Worm (Caenorhabditis elegans) whole organism, young adult: ENCODE results near the gene gop-1.

Source experiments
- B0035.1 ChIP-seq: sonication (generic microtip); optimal IDR thresholded peaks from 2 replicates; lab custom pipeline; 2016; ENCODE audit warnings: missing genetic modification characterization, mild to moderate bottlenecking, missing compliant biosample characterization, missing genotype, missing genetic modification reagents
- B0261.1 ChIP-seq: sonication (generic microtip); optimal IDR thresholded peaks from 2 replicates; lab custom pipeline; 2016; ENCODE audit warnings: mild to moderate bottlenecking, missing genetic modification characterization, moderate library complexity, missing compliant biosample characterization
- D2030.7 ChIP-seq: fragments of 200-800 bp; sonication (Bioruptor generic); IDR thresholded peaks from 2 replicates; pipeline ENCODE4 v1.3.6; 2022; ENCODE audit warnings: missing genetic modification reagents, missing genetic modification characterization, missing compliant biosample characterization
- F10E7.11 ChIP-seq: sonication (generic microtip); optimal IDR thresholded peaks from 2 replicates; lab custom pipeline; 2017; ENCODE audit warnings: mild to moderate bottlenecking, missing genetic modification characterization, moderate library complexity, missing compliant biosample characterization
- F22D6.2 ChIP-seq: sonication (generic microtip); optimal IDR thresholded peaks from 2 replicates; lab custom pipeline; 2016; ENCODE audit warnings: mild to moderate bottlenecking, missing genetic modification characterization, missing compliant biosample characterization
- F33H1.4 ChIP-seq: fragments of 200-800 bp; sonication (Bioruptor generic); IDR thresholded peaks from 2 replicates; pipeline ENCODE4 v1.3.6; 2022; ENCODE audit warnings: missing genetic modification reagents, missing genetic modification characterization, missing compliant biosample characterization
- F55B11.4 ChIP-seq: sonication (generic microtip); optimal IDR thresholded peaks from 2 replicates; lab custom pipeline; 2016; ENCODE audit warnings: missing compliant biosample characterization, missing genetic modification characterization, borderline replicate concordance; ENCODE audit not compliant: insufficient read depth
- K11D2.4 ChIP-seq: fragments of 200-800 bp; sonication (Bioruptor generic); IDR thresholded peaks from 2 replicates; pipeline ENCODE4 v1.3.6; 2022; ENCODE audit warnings: missing genetic modification reagents, missing genetic modification characterization, missing compliant biosample characterization
- T07F8.4 ChIP-seq: sonication (generic microtip); optimal IDR thresholded peaks from 2 replicates; lab custom pipeline; 2016; ENCODE audit warnings: mild to moderate bottlenecking, missing genetic modification characterization, moderate library complexity, missing compliant biosample characterization
- Y53G8AR.9 ChIP-seq: fragments of 200-800 bp; sonication (Bioruptor generic); conservative IDR thresholded peaks from 2 replicates; pipeline ENCODE4 v1.3.6; 2022; ENCODE audit warnings: missing genetic modification reagents, missing genetic modification characterization, missing compliant biosample characterization
- Y67H2A.10 ChIP-seq: fragments of 200-800 bp; sonication (Bioruptor generic); conservative IDR thresholded peaks from 2 replicates; pipeline ENCODE4 v1.3.6; 2022; ENCODE audit warnings: missing genetic modification reagents, missing genetic modification characterization, missing compliant biosample characterization
- atf-7 ChIP-seq: sonication (generic microtip); optimal IDR thresholded peaks from 2 replicates; lab custom pipeline; 2017; ENCODE audit warnings: mild to moderate bottlenecking, missing genetic modification characterization, missing compliant biosample characterization
- athp-1 ChIP-seq: sonication (generic microtip); optimal IDR thresholded peaks from 2 replicates; lab custom pipeline; 2017; ENCODE audit warnings: mild to moderate bottlenecking, missing genetic modification characterization, missing compliant biosample characterization
- attf-3 ChIP-seq: fragments of 200-800 bp; sonication (Bioruptor generic); conservative IDR thresholded peaks from 2 replicates; pipeline ENCODE4 v1.3.6; 2022; ENCODE audit warnings: missing genetic modification reagents, missing genetic modification characterization, missing compliant biosample characterization
- cebp-2 ChIP-seq: fragments of 200-800 bp; sonication (Bioruptor generic); IDR thresholded peaks from 2 replicates; pipeline ENCODE4 v1.3.6; 2022; ENCODE audit warnings: missing genetic modification characterization, missing compliant biosample characterization
- ceh-40 ChIP-seq: fragments of 200-800 bp; sonication (Bioruptor generic); IDR thresholded peaks from 2 replicates; pipeline ENCODE4 v1.3.6; 2022; ENCODE audit warnings: missing genetic modification characterization, missing compliant biosample characterization
- ceh-91 ChIP-seq: fragments of 200-800 bp; sonication (Bioruptor generic); IDR thresholded peaks from 2 replicates; pipeline ENCODE4 v1.3.6; 2022; ENCODE audit warnings: missing genetic modification reagents, missing genetic modification characterization, missing compliant biosample characterization
- die-1 ChIP-seq: sonication (generic microtip); optimal IDR thresholded peaks from 2 replicates; lab custom pipeline; 2016; ENCODE audit warnings: missing genotype, mild to moderate bottlenecking, missing genetic modification characterization, missing compliant biosample characterization
- dox-1 ChIP-seq: fragments of 200-800 bp; sonication (Bioruptor generic); IDR thresholded peaks from 2 replicates; pipeline ENCODE4 v1.3.6; 2022; ENCODE audit warnings: missing genetic modification reagents, missing genetic modification characterization, missing compliant biosample characterization
- efl-1 ChIP-seq: fragments of 150-350 bp; optimal IDR thresholded peaks from 2 replicates; lab custom pipeline; 2014; ENCODE audit warnings: missing biosample characterization, missing genetic modification reagents, missing genetic modification characterization
- gei-17 ChIP-seq: fragments of 200-800 bp; sonication (Bioruptor generic); optimal IDR thresholded peaks from 2 replicates; lab custom pipeline; 2018; ENCODE audit warnings: mild to moderate bottlenecking, missing genetic modification characterization, missing compliant biosample characterization
- hmg-1.2 ChIP-seq: fragments of 200-800 bp; sonication (Bioruptor generic); IDR thresholded peaks from 2 replicates; pipeline ENCODE4 v1.3.6; 2022; ENCODE audit warnings: missing genetic modification reagents, missing genetic modification characterization, missing compliant biosample characterization
- let-607 ChIP-seq, 2 experiments: fragments of 200-800 bp in 1 of 2; sonication (Bioruptor generic) in 1 of 2; sonication (generic microtip) in 1 of 2; optimal IDR thresholded peaks; 2 replicates each; lab custom pipeline; 2016 to 2018; ENCODE audit warnings: mild to moderate bottlenecking in 2 of 2, missing compliant biosample characterization in 2 of 2, missing genetic modification characterization in 2 of 2, moderate library complexity in 2 of 2, missing genotype in 1 of 2
- lin-40 ChIP-seq: sonication (generic microtip); optimal IDR thresholded peaks from 2 replicates; lab custom pipeline; 2016; ENCODE audit warnings: missing genetic modification characterization, mild to moderate bottlenecking, missing compliant biosample characterization, missing genotype, missing genetic modification reagents
- lin-54 ChIP-seq: fragments of 200-800 bp; sonication (Bioruptor generic); optimal IDR thresholded peaks from 2 replicates; lab custom pipeline; 2018; ENCODE audit warnings: mild to moderate bottlenecking, missing genetic modification characterization, missing compliant biosample characterization
- lsl-1 ChIP-seq: fragments of 200-800 bp; sonication (Bioruptor generic); optimal IDR thresholded peaks from 2 replicates; lab custom pipeline; 2018; ENCODE audit warnings: mild to moderate bottlenecking, missing genetic modification characterization, moderate library complexity, missing compliant biosample characterization
- madf-10 ChIP-seq: sonication (generic microtip); optimal IDR thresholded peaks from 2 replicates; lab custom pipeline; 2016; ENCODE audit warnings: mild to moderate bottlenecking, missing genetic modification characterization, missing compliant biosample characterization
- madf-6 ChIP-seq: fragments of 200-800 bp; sonication (Bioruptor generic); IDR thresholded peaks from 2 replicates; pipeline ENCODE4 v1.3.6; 2022; ENCODE audit warnings: missing genetic modification reagents, missing genetic modification characterization, missing compliant biosample characterization
- madf-8 ChIP-seq: fragments of 200-800 bp; sonication (Bioruptor generic); conservative IDR thresholded peaks from 2 replicates; pipeline ENCODE4 v1.3.6; 2022; ENCODE audit warnings: missing genetic modification reagents, missing genetic modification characterization, missing compliant biosample characterization
- mcd-1 ChIP-seq: fragments of 200-800 bp; sonication (Bioruptor generic); IDR thresholded peaks from 2 replicates; pipeline ENCODE4 v1.3.6; 2022; ENCODE audit warnings: missing genetic modification reagents, missing genetic modification characterization, missing compliant biosample characterization
- mxl-1 ChIP-seq: sonication (generic microtip); optimal IDR thresholded peaks from 2 replicates; lab custom pipeline; 2016; ENCODE audit warnings: missing genetic modification characterization, missing compliant biosample characterization
- nfya-1 ChIP-seq: sonication (generic microtip); optimal IDR thresholded peaks from 2 replicates; lab custom pipeline; 2017; ENCODE audit warnings: antibody characterized with exemption, missing compliant biosample characterization, missing genetic modification characterization, borderline replicate concordance; ENCODE audit not compliant: insufficient read depth
- nhr-179 ChIP-seq: sonication (generic microtip); optimal IDR thresholded peaks from 2 replicates; lab custom pipeline; 2016; ENCODE audit warnings: mild to moderate bottlenecking, missing genetic modification characterization, missing compliant biosample characterization
- pbrm-1 ChIP-seq: fragments of 200-800 bp; sonication (Bioruptor generic); IDR thresholded peaks from 2 replicates; pipeline ENCODE4 v1.3.6; 2022; ENCODE audit warnings: missing genetic modification reagents, missing genetic modification characterization, missing compliant biosample characterization
- rpc-1 ChIP-seq, 2 experiments: fragments of 150-350 bp in 1 of 2; sonication (generic microtip) in 1 of 2; optimal IDR thresholded peaks; 2 replicates each; lab custom pipeline; 2014 to 2018; ENCODE audit warnings: missing biosample characterization in 1 of 2, missing genetic modification characterization in 1 of 2, missing genetic modification reagents in 1 of 2, missing genotype in 1 of 2
- snpc-3.4 ChIP-seq: sonication (generic microtip); optimal IDR thresholded peaks from 2 replicates; lab custom pipeline; 2017; ENCODE audit warnings: missing genetic modification characterization, mild to moderate bottlenecking, missing compliant biosample characterization, antibody characterized with exemption, moderate library complexity, missing genotype, missing genetic modification reagents
- snpc-4 ChIP-seq, 5 experiments: fragments of 150-350 bp in 1 of 5; sonication (generic microtip) in 4 of 5; optimal IDR thresholded peaks; 2 replicates each; lab custom pipeline; 2014 to 2018; ENCODE audit warnings: missing genetic modification characterization in 5 of 5, missing biosample characterization in 3 of 5, antibody characterized with exemption in 2 of 5, mild to moderate bottlenecking in 2 of 5, missing compliant biosample characterization in 2 of 5, missing genotype in 2 of 5, moderate library complexity in 2 of 5, missing genetic modification reagents in 1 of 5
- sptf-2 ChIP-seq: fragments of 200-800 bp; sonication (Bioruptor generic); optimal IDR thresholded peaks from 2 replicates; lab custom pipeline; 2018; ENCODE audit warnings: mild to moderate bottlenecking, missing genetic modification characterization, missing compliant biosample characterization
- tbp1 ChIP-seq: fragments of 200-800 bp; sonication (Bioruptor generic); optimal IDR thresholded peaks from 2 replicates; lab custom pipeline; 2018; ENCODE audit warnings: mild to moderate bottlenecking, missing genetic modification characterization, missing compliant biosample characterization
- unc-130 ChIP-seq: sonication (generic microtip); optimal IDR thresholded peaks from 2 replicates; lab custom pipeline; 2016; ENCODE audit warnings: missing genetic modification reagents, missing genetic modification characterization, missing compliant biosample characterization
- xnd-1 ChIP-seq: sonication (generic microtip); optimal IDR thresholded peaks from 2 replicates; lab custom pipeline; 2016; ENCODE audit warnings: missing genotype, missing genetic modification reagents, missing genetic modification characterization, missing compliant biosample characterization
- ztf-22 ChIP-seq: fragments of 200-800 bp; sonication (Bioruptor generic); optimal IDR thresholded peaks from 2 replicates; lab custom pipeline; 2018; ENCODE audit warnings: mild to moderate bottlenecking, missing genetic modification characterization, moderate library complexity, missing compliant biosample characterization
- ztf-26 ChIP-seq: sonication (generic microtip); optimal IDR thresholded peaks from 2 replicates; lab custom pipeline; 2017; ENCODE audit warnings: missing genetic modification characterization, missing compliant biosample characterization

gop-1 gene

DNA sequence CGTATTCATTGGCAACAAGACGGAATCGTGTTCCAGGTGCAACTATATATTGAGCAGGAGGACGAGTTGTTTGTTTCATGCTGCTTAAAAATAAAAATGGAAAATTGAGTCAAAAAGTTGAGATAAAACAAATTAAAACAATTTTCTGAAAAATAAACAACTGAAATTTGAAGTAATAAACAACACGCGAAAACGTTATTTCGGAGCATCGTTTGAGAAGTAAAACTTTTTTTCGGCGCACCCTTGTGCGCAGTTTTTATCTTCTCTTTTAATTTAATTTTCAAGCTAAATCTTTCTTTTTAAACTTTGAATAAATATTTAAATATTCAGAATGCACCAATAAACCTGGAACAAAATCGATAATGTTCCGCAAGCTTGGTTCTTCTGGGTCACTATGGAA, at the start of gene gop-1, which contains the start of gene sumv-1:
Gene gop-1 (plus strand): TSS at position 331 of the 400 bp plus-strand sequence.
Gene sumv-1 (minus strand): TSS at position 80 of the 400 bp plus-strand sequence.
- TF ChIP-seq ztf-26: no peak
- no peak for TF ChIP-seq T07F8.4 (tag; lab: Kevin White, UChicago)
- TF ChIP-seq atf-7 (tag; lab: Kevin White, UChicago): no peak
- TF ChIP-seq attf-3 (GFP tag; lab: Robert Waterston, UW): peak; percentile 83

DNA sequence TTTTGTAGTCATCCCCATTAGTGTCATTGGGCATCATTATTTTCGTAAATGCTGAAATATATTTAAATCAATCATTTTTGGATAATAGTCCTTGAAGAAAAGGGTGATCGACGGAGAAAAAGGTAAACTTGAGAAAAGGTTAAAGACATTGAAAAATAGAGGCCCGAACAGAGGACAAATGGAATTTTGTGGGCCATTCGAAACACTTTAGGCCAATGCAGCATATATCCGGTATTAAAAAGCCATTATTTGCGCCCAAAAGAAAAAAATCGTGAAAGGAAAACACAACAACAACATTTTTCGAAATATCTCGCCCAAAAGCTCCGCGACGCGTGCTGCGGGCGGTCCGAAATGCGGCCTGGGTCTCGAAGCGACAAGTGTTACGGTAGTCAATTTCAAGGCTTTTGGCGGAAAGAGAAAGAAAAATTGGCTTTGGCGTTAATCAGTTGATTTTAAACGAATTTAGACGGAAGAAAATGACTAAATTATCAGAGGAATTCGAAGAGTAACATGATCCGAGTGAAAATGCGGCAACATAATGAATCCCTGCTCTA, 47.3 kb upstream of the gop-1 start, which contains the start of gene morc-1:
Gene morc-1 (minus strand): TSS at position 51 of the 554 bp plus-strand sequence.
- TF ChIP-seq mcd-1 (GFP tag; lab: Robert Waterston, UW) (no peak), lin-40 (no peak), gei-17 (GFP tag; lab: Kevin White, UChicago) (no peak), F33H1.4 (GFP tag; lab: Robert Waterston, UW) (peak; percentile 62; the same call in 1 of the 2 replicates), ceh-40 (GFP tag; lab: Robert Waterston, UW) (no peak), F55B11.4 (tag; lab: Kevin White, UChicago) (no peak), madf-6 (GFP tag; lab: Robert Waterston, UW) (peak; percentile 55; the same call in 1 of the 2 replicates), let-607 (tag; optimal IDR thresholded peaks at IDR 0.05; lab: Kevin White, UChicago) (no peak), snpc-4 (GFP tag; optimal IDR thresholded peaks at IDR 0.05; lab: Kevin White, UChicago) (no peak), snpc-4 (tag; optimal IDR thresholded peaks at IDR 0.05; lab: Kevin White, UChicago) (no peak), ztf-22 (GFP tag; lab: Kevin White, UChicago) (no peak), Y53G8AR.9 (GFP tag; lab: Robert Waterston, UW) (no peak), F10E7.11 (tag; lab: Kevin White, UChicago) (no peak), unc-130 (GFP tag; lab: Kevin White, UChicago) (no peak), hmg-1.2 (GFP tag; lab: Robert Waterston, UW) (no peak), Y67H2A.10 (GFP tag; lab: Robert Waterston, UW) (no peak), mxl-1 (tag; lab: Kevin White, UChicago) (no peak), ceh-91 (0 out of 2 replicates have a peak, but pooled peaks have one; percentile 30), sptf-2 (no peak), pbrm-1 (GFP tag; lab: Robert Waterston, UW) (no peak), tbp1 (GFP tag; lab: Kevin White, UChicago) (no peak), lsl-1 (GFP tag; lab: Kevin White, UChicago) (peak; percentile 69), nhr-179 (tag; lab: Kevin White, UChicago) (no peak), F22D6.2 (tag; lab: Kevin White, UChicago) (no peak), efl-1 (GFP tag; lab: Kevin White, UChicago) (peak; percentile 11), snpc-3.4 (tag; lab: Kevin White, UChicago) (peak; percentile 2), B0261.1 (tag; lab: Kevin White, UChicago) (no peak), cebp-2 (GFP tag; lab: Robert Waterston, UW) (no peak)

- TF ChIP-seq B0035.1 (tag; lab: Kevin White, UChicago): no peak
- peak; percentile 83 for TF ChIP-seq lsl-1 (GFP tag; lab: Kevin White, UChicago)
- peak; percentile 35; the same call in 1 of the 2 replicates for TF ChIP-seq D2030.7 (GFP tag; lab: Robert Waterston, UW)
- TF ChIP-seq F33H1.4 (GFP tag; lab: Robert Waterston, UW): peak; percentile 75
- TF ChIP-seq xnd-1 (tag; lab: Kevin White, UChicago): peak; percentile 82
- no peak for TF ChIP-seq athp-1 (tag; lab: Kevin White, UChicago)
- no peak for TF ChIP-seq die-1 (tag; lab: Kevin White, UChicago)
- TF ChIP-seq K11D2.4 (GFP tag; lab: Robert Waterston, UW): no peak
- peak; percentile 33 for TF ChIP-seq lin-54
- peak; percentile 27; the same call in 1 of the 2 replicates for TF ChIP-seq dox-1 (GFP tag; lab: Robert Waterston, UW)
- TF ChIP-seq B0261.1 (tag; lab: Kevin White, UChicago): no peak
- TF ChIP-seq Y53G8AR.9 (GFP tag; lab: Robert Waterston, UW): no peak
- TF ChIP-seq snpc-4 (GFP tag; optimal IDR thresholded peaks at IDR 0.05; lab: Kevin White, UChicago): no peak
- no peak for TF ChIP-seq snpc-4 (tag; optimal IDR thresholded peaks at IDR 0.05; lab: Kevin White, UChicago)
- TF ChIP-seq madf-10: no peak
- TF ChIP-seq rpc-1 (optimal IDR thresholded peaks at IDR 0.05; lab: Kevin White, UChicago): no peak
- no peak for TF ChIP-seq rpc-1 (tag; optimal IDR thresholded peaks at IDR 0.05; lab: Kevin White, UChicago)
- peak; percentile 93 for TF ChIP-seq madf-6 (GFP tag; lab: Robert Waterston, UW)
- TF ChIP-seq madf-8 (GFP tag; lab: Robert Waterston, UW): peak; percentile 90
- TF ChIP-seq nfya-1 (tag; lab: Kevin White, UChicago): no peak
Observed at ce11 chrIII:5208992-5209391, 45.2 kb upstream of the gop-1 start, which contains the start of gene syx-16. Gene syx-16, minus strand, starts transcription at chrIII:5209109.
